Fruit fly (Drosophila melanogaster): ENCODE measurements around the gene Jhbp15.
A peak's percentile ranks its signal among the peaks of the same experiment; 100 is the strongest.

Gene Jhbp15

dm6 chr3R:21017464-21018080 is 33.2 kb downstream of the Jhbp15 start, which contains the start of gene Rlip (continued):
- peak; percentile 71 for TF ChIP-seq CG42726 (GFP tag; IDR thresholded peaks at IDR 0.05; ENCODE audit: partially characterized antibody)
- peak; percentile 25 for TF ChIP-seq CG12155 (GFP tag; optimal IDR thresholded peaks at IDR 0.05)
- TF ChIP-seq CG9876 (GFP tag; optimal IDR thresholded peaks at IDR 0.05), result peak; percentile 11
- TF ChIP-seq CG7987 (GFP tag; optimal IDR thresholded peaks at IDR 0.05), result peak; percentile 65
- TF ChIP-seq CG1647 (GFP tag; optimal IDR thresholded peaks at IDR 0.05), result peak; percentile 53
- peak; percentile 4 for TF ChIP-seq mirr (GFP tag; optimal IDR thresholded peaks at IDR 0.05)
- peak; percentile 23; the same call in 1 of the 3 replicates for TF ChIP-seq H15 (GFP tag; IDR thresholded peaks at IDR 0.05)
- TF ChIP-seq Myb (GFP tag; optimal IDR thresholded peaks at IDR 0.05), result peak; percentile 96
- peak; percentile 74 for TF ChIP-seq Bgb (GFP tag; IDR thresholded peaks at IDR 0.05; ENCODE audit: partially characterized antibody)
- peak; percentile 46 for TF ChIP-seq NfI (GFP tag; optimal IDR thresholded peaks at IDR 0.05)
- peak; percentile 41 for TF ChIP-seq eyg (GFP tag; optimal IDR thresholded peaks at IDR 0.05)
- TF ChIP-seq Hr3 (GFP tag; optimal IDR thresholded peaks at IDR 0.05), result peak; percentile 34
- TF ChIP-seq mld (GFP tag; IDR thresholded peaks at IDR 0.05; ENCODE audit: partially characterized antibody), result peak; percentile 63; the same call in 1 of the 3 replicates
- TF ChIP-seq tup (GFP tag; optimal IDR thresholded peaks at IDR 0.05), result peak; percentile 36
- TF ChIP-seq CG6175 (GFP tag; IDR thresholded peaks at IDR 0.05), result 0 out of 3 replicates have a peak, but pooled peaks have one; percentile 11
- peak; percentile 57 for TF ChIP-seq CG14710 (tag; optimal IDR thresholded peaks at IDR 0.05)
- peak; percentile 64; the same call in 1 of the 2 replicates for TF ChIP-seq aop (GFP tag; IDR thresholded peaks at IDR 0.05)
- no peak for TF ChIP-seq CG11696 (GFP tag; IDR thresholded peaks at IDR 0.05)
- peak; percentile 50 for TF ChIP-seq hbn (GFP tag; IDR thresholded peaks at IDR 0.05; ENCODE audit: partially characterized antibody)
- peak; percentile 50 for TF ChIP-seq Camta (GFP tag; optimal IDR thresholded peaks at IDR 0.05)
- peak; percentile 11 for TF ChIP-seq dmrt11E (tag; optimal IDR thresholded peaks at IDR 0.05)
- TF ChIP-seq Hr39 (optimal IDR thresholded peaks at IDR 0.05), result no peak
- peak; percentile 43 for TF ChIP-seq CG17802 (tag; optimal IDR thresholded peaks at IDR 0.05)
- peak; percentile 15 for TF ChIP-seq ab (GFP tag; optimal IDR thresholded peaks at IDR 0.05)
- TF ChIP-seq Fer1 (GFP tag; optimal IDR thresholded peaks at IDR 0.05), result peak; percentile 50
- peak; percentile 84 for TF ChIP-seq CG9932 (GFP tag; IDR thresholded peaks at IDR 0.05)
- no peak for TF ChIP-seq CG1024 (GFP tag; IDR thresholded peaks at IDR 0.05)
- TF ChIP-seq twi (tag; optimal IDR thresholded peaks at IDR 0.05), result peak; percentile 21
- TF ChIP-seq Ssrp (tag; optimal IDR thresholded peaks at IDR 0.05), result no peak
- no peak for TF ChIP-seq pfk (GFP tag; optimal IDR thresholded peaks at IDR 0.05)
- peak; percentile 60 for TF ChIP-seq zen (tag; optimal IDR thresholded peaks at IDR 0.05)
- no peak for TF ChIP-seq ac (GFP tag; optimal IDR thresholded peaks at IDR 0.05)
- TF ChIP-seq CG2875 (GFP tag; optimal IDR thresholded peaks at IDR 0.05), result no peak
- no peak for TF ChIP-seq C15 (GFP tag; IDR thresholded peaks at IDR 0.05)
- TF ChIP-seq dpn (GFP tag; optimal IDR thresholded peaks at IDR 0.05), result peak; percentile 48 to 80
- peak; percentile 38 for TF ChIP-seq HHEX (GFP tag; optimal IDR thresholded peaks at IDR 0.05)
- TF ChIP-seq Dp (GFP tag; optimal IDR thresholded peaks at IDR 0.05), result peak; percentile 65
- TF ChIP-seq gcm2 (GFP tag; optimal IDR thresholded peaks at IDR 0.05), result no peak
- peak; percentile 38 for TF ChIP-seq HmgD (GFP tag; optimal IDR thresholded peaks at IDR 0.05)
- TF ChIP-seq Doc2 (GFP tag; IDR thresholded peaks at IDR 0.05), result no peak
- TF ChIP-seq Nf-YC (tag; optimal IDR thresholded peaks at IDR 0.05), result peak; percentile 19
- TF ChIP-seq CG9437 (GFP tag; optimal IDR thresholded peaks at IDR 0.05), result peak; percentile 2
- TF ChIP-seq sd (tag; optimal IDR thresholded peaks at IDR 0.05), result no peak
- TF ChIP-seq corto (GFP tag; optimal IDR thresholded peaks at IDR 0.05), result no peak
- TF ChIP-seq ato (GFP tag; IDR thresholded peaks at IDR 0.05; ENCODE audit: partially characterized antibody), result peak; percentile 58; the same call in 1 of the 2 replicates
- peak; percentile 56 for TF ChIP-seq sug (tag; optimal IDR thresholded peaks at IDR 0.05)
- peak; percentile 80 for TF ChIP-seq sob (GFP tag; IDR thresholded peaks at IDR 0.05)
- peak; percentile 35; the same call in 1 of the 3 replicates for TF ChIP-seq dysf (GFP tag; IDR thresholded peaks at IDR 0.05)
- no peak for TF ChIP-seq CG2889 (GFP tag; IDR thresholded peaks at IDR 0.05)

All from whole organism, embryonic.